Fruit fly (Drosophila melanogaster) whole organism, embryonic: ENCODE data around the gene CG44362.
A peak's percentile ranks its signal among the peaks of the same experiment; 100 is the strongest.

Source experiments
- Aef1 ChIP-seq: fragments of 200-800 bp; sonication (Bioruptor generic); IDR thresholded peaks from 3 replicates; pipeline ENCODE4 v1.3.6; 2022; ENCODE audit warnings: missing biosample characterization, missing genetic modification characterization
- BEAF-32 ChIP-seq: fragments of 200-800 bp; sonication (Bioruptor generic); optimal IDR thresholded peaks from 3 replicates; lab custom pipeline; 2017; ENCODE audit warnings: missing biosample characterization, missing genetic modification characterization, mild to moderate bottlenecking, moderate library complexity, missing genetic modification reagents
- CG12659 ChIP-seq: fragments of 200-800 bp; sonication (Bioruptor generic); optimal IDR thresholded peaks from 3 replicates; lab custom pipeline; 2017; ENCODE audit warnings: mild to moderate bottlenecking, missing biosample characterization, missing genetic modification reagents, missing genetic modification characterization
- CG13296 ChIP-seq: fragments of 200-800 bp; sonication (Bioruptor generic); optimal IDR thresholded peaks from 3 replicates; lab custom pipeline; 2018; ENCODE audit warnings: missing biosample characterization, mild to moderate bottlenecking, missing genetic modification characterization
- CG13424 ChIP-seq: fragments of 200-800 bp; sonication (Bioruptor generic); optimal IDR thresholded peaks from 2 replicates; lab custom pipeline; 2019; ENCODE audit warnings: missing biosample characterization, mild to moderate bottlenecking, missing genetic modification characterization, moderate library complexity
- CG14667 ChIP-seq: fragments of 200-800 bp; sonication (Bioruptor generic); IDR thresholded peaks from 2 replicates; pipeline ENCODE4 v1.3.6; 2022; ENCODE audit warnings: missing biosample characterization, missing genetic modification characterization
- CG14860 ChIP-seq: fragments of 200-800 bp; sonication (Bioruptor generic); IDR thresholded peaks from 3 replicates; pipeline ENCODE4 v1.3.6; 2022; ENCODE audit warnings: missing biosample characterization, missing genetic modification characterization; ENCODE audit not compliant: partially characterized antibody
- CG15269 ChIP-seq: fragments of 200-800 bp; sonication (Bioruptor generic); optimal IDR thresholded peaks from 2 replicates; lab custom pipeline; 2018; ENCODE audit warnings: missing biosample characterization, mild to moderate bottlenecking, missing genetic modification characterization, moderate library complexity
- CG15479 ChIP-seq: fragments of 200-800 bp; sonication (Bioruptor generic); optimal IDR thresholded peaks from 3 replicates; lab custom pipeline; 2019; ENCODE audit warnings: missing biosample characterization, mild to moderate bottlenecking, missing genetic modification characterization, moderate library complexity
- CG16779 ChIP-seq: fragments of 200-800 bp; sonication (Bioruptor generic); IDR thresholded peaks from 2 replicates; pipeline ENCODE4 v1.3.6; 2022; ENCODE audit warnings: missing biosample characterization, missing genetic modification characterization
- CG16863 ChIP-seq: fragments of 200-800 bp; sonication (Bioruptor generic); optimal IDR thresholded peaks from 3 replicates; lab custom pipeline; 2016; ENCODE audit warnings: missing biosample characterization, missing genetic modification characterization
- CG17328 ChIP-seq: fragments of 200-800 bp; sonication (Bioruptor generic); IDR thresholded peaks from 2 replicates; pipeline ENCODE4 v1.3.6; 2022; ENCODE audit warnings: missing biosample characterization, missing genetic modification characterization
- CG17829 ChIP-seq: fragments of 200-800 bp; optimal IDR thresholded peaks from 2 replicates; lab custom pipeline; 2019; ENCODE audit warnings: missing biosample characterization, mild to moderate bottlenecking, missing genetic modification characterization, moderate library complexity
- CG34422 ChIP-seq: fragments of 200-800 bp; sonication (Bioruptor generic); IDR thresholded peaks from 3 replicates; pipeline ENCODE4 v1.3.6; 2022; ENCODE audit warnings: missing biosample characterization, missing genetic modification characterization
- CG3726 ChIP-seq: fragments of 200-800 bp; sonication (Bioruptor generic); IDR thresholded peaks from 3 replicates; pipeline ENCODE4, ENCODE4 v1.3.6; 2022; ENCODE audit warnings: missing biosample characterization, missing genetic modification characterization
- CG5245 ChIP-seq: fragments of 200-800 bp; sonication (Bioruptor generic); optimal IDR thresholded peaks from 3 replicates; lab custom pipeline; 2016; ENCODE audit warnings: missing biosample characterization, missing genetic modification characterization
- CG5953 ChIP-seq: fragments of 200-800 bp; sonication (Bioruptor generic); IDR thresholded peaks from 2 replicates; pipeline ENCODE4 v1.3.6; 2022; ENCODE audit warnings: missing biosample characterization, missing genetic modification characterization
- CG6175 ChIP-seq: fragments of 200-800 bp; sonication (Bioruptor generic); IDR thresholded peaks from 3 replicates; pipeline ENCODE4 v1.3.6; 2022; ENCODE audit warnings: missing biosample characterization, missing genetic modification characterization
- CG6765 ChIP-seq: fragments of 200-800 bp; sonication (Bioruptor generic); optimal IDR thresholded peaks from 3 replicates; lab custom pipeline; 2017; ENCODE audit warnings: missing biosample characterization, mild to moderate bottlenecking, missing genetic modification characterization
- CG6854 ChIP-seq: fragments of 200-800 bp; sonication (Bioruptor generic); optimal IDR thresholded peaks from 3 replicates; lab custom pipeline; 2017; ENCODE audit warnings: missing biosample characterization, mild to moderate bottlenecking, missing genetic modification characterization
- CG7745 ChIP-seq: fragments of 200-800 bp; sonication (Bioruptor generic); optimal IDR thresholded peaks from 2 replicates; lab custom pipeline; 2018; ENCODE audit warnings: missing biosample characterization, mild to moderate bottlenecking, missing genetic modification characterization, moderate library complexity
- CG7928 ChIP-seq: fragments of 200-800 bp; sonication (Bioruptor generic); optimal IDR thresholded peaks from 2 replicates; lab custom pipeline; 2017; ENCODE audit warnings: missing biosample characterization, mild to moderate bottlenecking, missing genetic modification characterization
- CG9876 ChIP-seq: fragments of 200-800 bp; sonication (Bioruptor generic); optimal IDR thresholded peaks from 2 replicates; lab custom pipeline; 2016; ENCODE audit warnings: missing biosample characterization, missing genetic modification characterization
- CoRest ChIP-seq: fragments of 200-800 bp; sonication (Bioruptor generic); optimal IDR thresholded peaks from 3 replicates; lab custom pipeline; 2018; ENCODE audit warnings: missing biosample characterization, mild to moderate bottlenecking, missing genetic modification characterization, moderate library complexity
- Elba2 ChIP-seq: fragments of 200-800 bp; sonication (Bioruptor generic); optimal IDR thresholded peaks from 3 replicates; lab custom pipeline; 2016; ENCODE audit warnings: missing biosample characterization, missing genetic modification characterization
- GATAe ChIP-seq: fragments of 200-800 bp; sonication (Bioruptor generic); conservative IDR thresholded peaks from 2 replicates; pipeline ENCODE4 v1.3.6; 2022; ENCODE audit warnings: missing biosample characterization, missing genetic modification characterization
- HLH54F ChIP-seq: fragments of 200-800 bp; sonication (Bioruptor generic); optimal IDR thresholded peaks from 3 replicates; lab custom pipeline; 2016; ENCODE audit warnings: missing biosample characterization, missing genetic modification characterization
- HmgD ChIP-seq: fragments of 200-800 bp; sonication (Bioruptor generic); optimal IDR thresholded peaks from 3 replicates; lab custom pipeline; 2016; ENCODE audit warnings: missing biosample characterization, missing genetic modification characterization
- Hsf ChIP-seq: fragments of 200-800 bp; sonication (Bioruptor generic); optimal IDR thresholded peaks from 3 replicates; lab custom pipeline; 2016; ENCODE audit warnings: missing biosample characterization, missing genetic modification characterization
- PHDP ChIP-seq: fragments of 200-800 bp; sonication (Bioruptor generic); optimal IDR thresholded peaks from 3 replicates; lab custom pipeline; 2018; ENCODE audit warnings: missing biosample characterization, mild to moderate bottlenecking, missing genetic modification characterization, moderate library complexity
- abd-A ChIP-seq: fragments of 200-800 bp; sonication (Bioruptor generic); optimal IDR thresholded peaks from 3 replicates; lab custom pipeline; 2019; ENCODE audit warnings: missing biosample characterization, mild to moderate bottlenecking, missing genetic modification characterization, moderate library complexity
- al ChIP-seq: fragments of 200-800 bp; sonication (Bioruptor generic); IDR thresholded peaks from 2 replicates; pipeline ENCODE4 v1.3.6; 2022; ENCODE audit warnings: missing biosample characterization, missing genetic modification characterization
- ewg ChIP-seq: fragments of 200-800 bp; sonication (Bioruptor generic); optimal IDR thresholded peaks from 3 replicates; lab custom pipeline; 2017; ENCODE audit warnings: mild to moderate bottlenecking, missing biosample characterization, missing genetic modification reagents, missing genetic modification characterization
- fd96Cb ChIP-seq: fragments of 200-800 bp; sonication (Bioruptor generic); optimal IDR thresholded peaks from 2 replicates; lab custom pipeline; 2018; ENCODE audit warnings: missing biosample characterization, mild to moderate bottlenecking, missing genetic modification characterization, moderate library complexity
- fru ChIP-seq: fragments of >200 bp; optimal IDR thresholded peaks from 2 replicates; lab custom pipeline; 2017
- gem ChIP-seq: fragments of 200-800 bp; sonication (Bioruptor generic); optimal IDR thresholded peaks from 2 replicates; lab custom pipeline; 2019; ENCODE audit warnings: missing biosample characterization, mild to moderate bottlenecking, missing genetic modification characterization, moderate library complexity
- grau ChIP-seq: fragments of 200-800 bp; optimal IDR thresholded peaks from 3 replicates; lab custom pipeline; 2019; ENCODE audit warnings: missing biosample characterization, mild to moderate bottlenecking, missing genetic modification characterization, moderate library complexity
- hkb ChIP-seq, 2 experiments: fragments of 200-800 bp in 1 of 2; fragments of >200 bp in 1 of 2; sonication (Bioruptor generic) in 1 of 2; IDR thresholded peaks in 1 of 2; optimal IDR thresholded peaks in 1 of 2; 2 replicates each; pipeline versions ENCODE4 v1.3.6 to Lab custom; 2017 to 2022; ENCODE audit warnings: missing biosample characterization in 1 of 2, missing genetic modification characterization in 1 of 2
- mirr ChIP-seq: fragments of 200-800 bp; sonication (Bioruptor generic); optimal IDR thresholded peaks from 3 replicates; lab custom pipeline; 2018; ENCODE audit warnings: missing biosample characterization, mild to moderate bottlenecking, missing genetic modification characterization
- mld ChIP-seq: fragments of 200-800 bp; sonication (Bioruptor generic); IDR thresholded peaks from 3 replicates; pipeline ENCODE4 v1.3.6; 2022; ENCODE audit warnings: missing biosample characterization, missing genetic modification characterization; ENCODE audit not compliant: partially characterized antibody
- oc ChIP-seq: fragments of 200-800 bp; sonication (Bioruptor generic); optimal IDR thresholded peaks from 2 replicates; lab custom pipeline; 2018; ENCODE audit warnings: missing biosample characterization, mild to moderate bottlenecking, missing genetic modification characterization, moderate library complexity
- pfk ChIP-seq: fragments of 200-800 bp; sonication (Bioruptor generic); optimal IDR thresholded peaks from 2 replicates; lab custom pipeline; 2018; ENCODE audit warnings: missing biosample characterization, mild to moderate bottlenecking, missing genetic modification characterization, moderate library complexity
- phol ChIP-seq: fragments of 200-800 bp; sonication (Bioruptor generic); optimal IDR thresholded peaks from 3 replicates; lab custom pipeline; 2018; ENCODE audit warnings: missing biosample characterization, mild to moderate bottlenecking, missing genetic modification characterization, moderate library complexity
- pzg ChIP-seq: fragments of 200-800 bp; sonication (Bioruptor generic); optimal IDR thresholded peaks from 3 replicates; lab custom pipeline; 2018; ENCODE audit warnings: missing biosample characterization, mild to moderate bottlenecking, missing genetic modification characterization, moderate library complexity
- ssp ChIP-seq: fragments of 200-800 bp; sonication (Bioruptor generic); IDR thresholded peaks from 2 replicates; pipeline ENCODE4 v1.3.6; 2022; ENCODE audit warnings: missing biosample characterization, missing genetic modification characterization
- tio ChIP-seq: fragments of 200-800 bp; sonication (Bioruptor generic); optimal IDR thresholded peaks from 2 replicates; lab custom pipeline; 2017; ENCODE audit warnings: missing biosample characterization, missing genetic modification characterization, inconsistent platforms
- trh ChIP-seq: fragments of 200-800 bp; sonication (Bioruptor generic); optimal IDR thresholded peaks from 2 replicates; lab custom pipeline; 2016; ENCODE audit warnings: missing biosample characterization, missing genetic modification characterization
- unpg ChIP-seq: fragments of 200-800 bp; sonication (Bioruptor generic); optimal IDR thresholded peaks from 3 replicates; lab custom pipeline; 2018; ENCODE audit warnings: missing biosample characterization, mild to moderate bottlenecking, missing genetic modification characterization, moderate library complexity
- vfl ChIP-seq: fragments of 200-800 bp; sonication (Bioruptor generic); optimal IDR thresholded peaks from 2 replicates; lab custom pipeline; 2016; ENCODE audit warnings: missing biosample characterization, missing genetic modification characterization
- zen ChIP-seq: fragments of 200-800 bp; sonication (Bioruptor generic); optimal IDR thresholded peaks from 3 replicates; lab custom pipeline; 2018; ENCODE audit warnings: missing biosample characterization, mild to moderate bottlenecking, missing genetic modification characterization, moderate library complexity

The CG44362 gene

dm6 chr3L:11354298-11354757 is 43.0 kb upstream of the CG44362 start (continued):
- TF ChIP-seq CoRest (peak; percentile 72), CG17829 (tag; lab: Kevin White, UChicago) (peak; percentile 65), mirr (GFP tag; lab: Kevin White, UChicago) (peak; percentile 84), CG9876 (GFP tag; lab: Kevin White, UChicago) (no peak), unpg (GFP tag; lab: Kevin White, UChicago) (peak; percentile 77), CG17328 (no peak; the same call in none of the 2 replicates), trh (peak; percentile 54), ewg (GFP tag; lab: Kevin White, UChicago) (peak; percentile 37), mld (no peak), al (no peak), CG7928 (GFP tag; lab: Kevin White, UChicago) (peak; percentile 59), GATAe (GFP tag; lab: Robert Waterston, UW) (peak; percentile 92), grau (tag; lab: Kevin White, UChicago) (peak; percentile 50), Hsf (GFP tag; lab: Kevin White, UChicago) (peak; percentile 9), CG6765 (GFP tag; lab: Kevin White, UChicago) (peak; percentile 82), oc (peak; percentile 74), CG14667 (GFP tag; lab: Robert Waterston, UW) (no peak), zen (peak; percentile 57), hkb (optimal IDR thresholded peaks at IDR 0.05; lab: Kevin White, UChicago) (no peak), hkb (GFP tag; IDR thresholded peaks at IDR 0.05; lab: Robert Waterston, UW) (peak; percentile 76), CG34422 (GFP tag; lab: Robert Waterston, UW) (peak; percentile 12; the same call in 1 of the 3 replicates), fru (no peak), CG13424 (tag; lab: Kevin White, UChicago) (peak; percentile 70), CG14860 (GFP tag; lab: Robert Waterston, UW) (no peak), CG5953 (peak; percentile 42; the same call in 1 of the 2 replicates), CG15479 (GFP tag; lab: Kevin White, UChicago) (peak; percentile 47), CG16863 (peak; percentile 48), pfk (GFP tag; lab: Kevin White, UChicago) (peak; percentile 18), ssp (no peak), gem (tag; lab: Kevin White, UChicago) (peak; percentile 79), fd96Cb (tag; lab: Kevin White, UChicago) (peak; percentile 43), HmgD (GFP tag; lab: Kevin White, UChicago) (no peak), CG6175 (GFP tag; lab: Robert Waterston, UW) (no peak), CG5245 (peak; percentile 36), Aef1 (no peak), CG6854 (GFP tag; lab: Kevin White, UChicago) (peak; percentile 61), abd-A (tag; lab: Kevin White, UChicago) (no peak), PHDP (tag; lab: Kevin White, UChicago) (peak; percentile 86), pzg (no peak), tio (GFP tag; lab: Kevin White, UChicago) (peak; percentile 5), CG15269 (tag; lab: Kevin White, UChicago) (peak; percentile 72), Elba2 (no peak), phol (peak; percentile 21), CG16779 (GFP tag; lab: Robert Waterston, UW) (peak; percentile 51; the same call in 1 of the 2 replicates), CG3726 (GFP tag; lab: Robert Waterston, UW) (0 out of 3 replicates have a peak, but pooled peaks have one; percentile 46), CG12659 (GFP tag; lab: Kevin White, UChicago) (peak; percentile 72), BEAF-32 (GFP tag; lab: Kevin White, UChicago) (no peak), CG7745 (peak; percentile 66), CG13296 (GFP tag; lab: Kevin White, UChicago) (peak; percentile 86), vfl (GFP tag; lab: Kevin White, UChicago) (peak; percentile 23), HLH54F (GFP tag; lab: Kevin White, UChicago) (no peak)
